Fruit fly (Drosophila melanogaster) S2 (cell line): Measurements from ENCODE around the gene CG1628.

Experiments
- CG8478 ChIP-seq: fragments of >200 bp; optimal IDR thresholded peaks from 2 replicates; lab custom pipeline; 2018
- CTCF ChIP-seq, 2 experiments: fragments of >200 bp; optimal IDR thresholded peaks; 2 replicates each; lab custom pipeline; 2018

DNA sequence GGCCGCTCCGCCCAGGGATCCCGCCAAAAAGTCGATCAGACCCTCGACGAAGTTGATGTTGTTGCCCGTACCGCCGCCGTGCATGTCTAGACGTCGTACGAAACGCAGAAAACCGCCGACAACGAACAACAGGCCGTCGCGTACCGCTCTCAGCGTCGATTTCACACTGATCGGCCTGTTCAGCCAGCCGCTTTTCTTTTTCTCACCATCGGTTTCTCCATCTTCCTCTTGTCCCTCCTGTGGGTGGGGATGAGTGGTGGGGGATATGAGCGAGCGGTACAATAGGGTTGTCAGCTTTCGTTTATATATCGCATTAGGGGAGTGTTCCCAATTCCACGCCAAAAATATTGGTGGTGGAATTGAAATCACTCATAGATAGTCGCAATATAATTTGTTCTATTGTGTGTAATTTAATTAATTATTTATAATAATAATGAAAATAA lies 1.0 kb downstream of the CG1628 start:
- TF ChIP-seq CG8478 (lab: Kevin White, UChicago): no peak
- TF ChIP-seq CTCF (optimal IDR thresholded peaks at IDR 0.05; lab: Kevin White, UChicago): no peak
